Fruit fly (Drosophila melanogaster) whole organism, pupa: ENCODE results near the gene CG15534.

Experiments
- CG15710 ChIP-seq: fragments of 200-800 bp; sonication (Bioruptor generic); optimal IDR thresholded peaks from 2 replicates; lab custom pipeline; 2018; ENCODE audit warnings: missing biosample characterization, mild to moderate bottlenecking, missing genetic modification characterization, moderate library complexity
- CG32121 ChIP-seq: fragments of 200-800 bp; sonication (Bioruptor generic); IDR thresholded peaks from 2 replicates; pipeline ENCODE4 v1.3.6; 2022; ENCODE audit warnings: missing biosample characterization, missing genetic modification characterization
- CG34367 ChIP-seq: fragments of 200-800 bp; sonication (Bioruptor generic); optimal IDR thresholded peaks from 2 replicates; lab custom pipeline; 2018; ENCODE audit warnings: missing biosample characterization, mild to moderate bottlenecking, missing genetic modification characterization
- EcR ChIP-seq: fragments of 200-800 bp; sonication (Bioruptor generic); optimal IDR thresholded peaks from 3 replicates; lab custom pipeline; 2019; ENCODE audit warnings: missing biosample characterization, missing genetic modification characterization, mild to moderate bottlenecking, moderate library complexity, missing genetic modification reagents
- Pif1B ChIP-seq: fragments of 200-800 bp; sonication (Bioruptor generic); optimal IDR thresholded peaks from 3 replicates; lab custom pipeline; 2016; ENCODE audit warnings: missing biosample characterization, missing genetic modification characterization
- Snoo ChIP-seq: fragments of 200-800 bp; sonication (Bioruptor generic); optimal IDR thresholded peaks from 3 replicates; lab custom pipeline; 2017; ENCODE audit warnings: missing biosample characterization, mild to moderate bottlenecking, missing genetic modification characterization, inconsistent platforms
- gl ChIP-seq: fragments of 200-800 bp; sonication (Bioruptor generic); optimal IDR thresholded peaks from 2 replicates; lab custom pipeline; 2018; ENCODE audit warnings: missing biosample characterization, mild to moderate bottlenecking, missing genetic modification characterization

DNA sequence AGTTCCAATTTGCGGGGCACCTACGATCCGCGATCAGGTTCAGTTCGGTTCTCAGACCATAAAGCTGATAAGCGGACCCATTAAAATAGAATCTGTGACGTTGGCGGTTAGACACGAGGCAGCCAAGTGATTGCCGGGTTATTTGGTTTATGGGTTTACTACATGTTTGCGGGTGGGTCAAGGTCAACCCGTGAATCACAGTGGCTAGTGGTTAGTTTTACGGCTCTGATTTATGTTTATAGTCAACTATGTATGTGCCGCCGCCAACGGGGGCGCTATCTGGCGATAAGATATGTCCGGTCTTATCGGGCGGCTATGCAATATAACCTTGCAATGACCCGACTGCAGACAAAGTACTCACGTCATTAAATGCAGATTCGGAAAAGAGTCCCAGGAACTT, 17.6 kb downstream of the CG15534 start:
- TF ChIP-seq CG32121 (GFP tag; lab: Robert Waterston, UW) (no peak), Snoo (no peak), Pif1B (no peak), EcR (no peak), CG34367 (no peak), gl (tag; lab: Kevin White, UChicago) (no peak), CG15710 (tag; lab: Kevin White, UChicago) (no peak)
